Worm (Caenorhabditis elegans): ENCODE results near the gene kynu-1.

The kynu-1 gene

ce11 chrX:6097551-6097950 lies 11.6 kb downstream of the kynu-1 start, which contains the start of gene C15H9.4 (continued):
- TF ChIP-seq unc-62 (GFP tag; optimal IDR thresholded peaks at IDR 0.05 in 1 of 2) (peak in 1 of 2 experiments; percentile 90), unc-62 (tag; optimal IDR thresholded peaks at IDR 0.05) (no peak), egl-43 (GFP tag; IDR thresholded peaks at IDR 0.05) (0 out of 2 replicates have a peak, but pooled peaks have one; percentile 17), Y75B8A.6 (GFP tag; IDR thresholded peaks at IDR 0.05) (no peak), cey-2 (tag; optimal IDR thresholded peaks at IDR 0.05; ENCODE audit: borderline replicate concordance, insufficient read depth) (no peak), F44E2.7 (GFP tag; IDR thresholded peaks at IDR 0.05) (no peak), mes-2 (tag; optimal IDR thresholded peaks at IDR 0.05; ENCODE audit: poor library complexity, severe bottlenecking) (peak; percentile 71)

DNA sequence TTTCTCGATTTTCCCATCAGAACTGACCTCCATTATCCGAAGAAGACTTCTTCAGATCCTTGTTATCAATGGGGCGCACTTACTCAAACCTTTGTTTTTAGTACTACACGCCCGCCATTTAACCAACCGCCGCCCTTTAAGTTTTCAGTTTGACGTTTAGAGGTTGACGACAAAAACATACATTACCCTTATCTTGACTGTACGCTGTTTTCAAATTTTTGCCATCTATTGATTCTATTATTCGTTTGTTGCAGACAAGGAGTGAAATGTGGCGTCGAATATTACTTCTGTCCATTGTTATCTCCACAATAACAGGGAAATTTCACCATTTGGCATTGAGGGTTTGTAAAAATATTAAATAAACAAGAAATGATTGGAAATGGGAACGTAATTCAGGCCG lies 16.1 kb downstream of the kynu-1 start, which contains the start of gene C15H9.5:
Gene C15H9.5 (plus strand): TSS at position 255 of the 400 bp plus-strand sequence.
- no peak for TF ChIP-seq saeg-2 (GFP tag; IDR thresholded peaks at IDR 0.05)
- peak; percentile 33 for TF ChIP-seq nhr-28 (tag; optimal IDR thresholded peaks at IDR 0.05)
- peak; percentile 12 for TF ChIP-seq mep-1 (tag; optimal IDR thresholded peaks at IDR 0.05)
- TF ChIP-seq nhr-10 (tag; optimal IDR thresholded peaks at IDR 0.05), result no peak
- no peak for TF ChIP-seq snpc-4 (tag; optimal IDR thresholded peaks at IDR 0.05)
- no peak for TF ChIP-seq lin-39 (tag; optimal IDR thresholded peaks at IDR 0.05)
- TF ChIP-seq T26A8.4 (GFP tag; IDR thresholded peaks at IDR 0.05), result peak; percentile 48; the same call in 1 of the 2 replicates
- peak; percentile 47 for TF ChIP-seq hlh-11 (tag; optimal IDR thresholded peaks at IDR 0.05)
- TF ChIP-seq lsy-2 (tag; optimal IDR thresholded peaks at IDR 0.05), result peak in 1 of 2 experiments; percentile 27
- no peak for TF ChIP-seq R02D3.7 (tag; optimal IDR thresholded peaks at IDR 0.05)
- no peak for TF ChIP-seq skn-1 (tag; optimal IDR thresholded peaks at IDR 0.05)
- TF ChIP-seq egl-43 (GFP tag; IDR thresholded peaks at IDR 0.05), result no peak
- TF ChIP-seq lin-38 (GFP tag; IDR thresholded peaks at IDR 0.05), result peak; percentile 49
- TF ChIP-seq dve-1 (tag; optimal IDR thresholded peaks at IDR 0.05; ENCODE audit: insufficient read depth), result peak; percentile 56
- TF ChIP-seq egl-27 (tag; optimal IDR thresholded peaks at IDR 0.05), result no peak
- no peak for TF ChIP-seq ZK337.2 (GFP tag; IDR thresholded peaks at IDR 0.05)
- no peak for TF ChIP-seq hmg-1.1 (GFP tag; IDR thresholded peaks at IDR 0.05)
- no peak for TF ChIP-seq Y5F2A.4 (GFP tag; optimal IDR thresholded peaks at IDR 0.05)
- TF ChIP-seq nhr-111 (GFP tag; optimal IDR thresholded peaks at IDR 0.05), result no peak
- no peak for TF ChIP-seq hlh-30 (tag; optimal IDR thresholded peaks at IDR 0.05; ENCODE audit: insufficient read depth)
- no peak for TF ChIP-seq zfp-3 (GFP tag; conservative IDR thresholded peaks at IDR 0.05)
- TF ChIP-seq lin-15B (tag; optimal IDR thresholded peaks at IDR 0.05), result no peak
- TF ChIP-seq lin-29 (GFP tag; IDR thresholded peaks at IDR 0.05), result no peak
- TF ChIP-seq duxl-1 (tag; optimal IDR thresholded peaks at IDR 0.05; ENCODE audit: poor library complexity), result no peak
- TF ChIP-seq daf-16 (GFP tag; optimal IDR thresholded peaks at IDR 0.05), result no peak
- peak; percentile 93 for TF ChIP-seq daf-16 (tag; optimal IDR thresholded peaks at IDR 0.05)
- TF ChIP-seq nhr-76 (tag; optimal IDR thresholded peaks at IDR 0.05), result no peak
- TF ChIP-seq aha-1 (tag), result peak; percentile 43
- no peak for TF ChIP-seq daf-19 (GFP tag; conservative IDR thresholded peaks at IDR 0.05)
- TF ChIP-seq unc-62 (GFP tag; optimal IDR thresholded peaks at IDR 0.05 in 1 of 2), result no peak
- no peak for TF ChIP-seq unc-62 (tag; optimal IDR thresholded peaks at IDR 0.05)
- TF ChIP-seq pqm-1 (tag; optimal IDR thresholded peaks at IDR 0.05), result peak; percentile 38

DNA sequence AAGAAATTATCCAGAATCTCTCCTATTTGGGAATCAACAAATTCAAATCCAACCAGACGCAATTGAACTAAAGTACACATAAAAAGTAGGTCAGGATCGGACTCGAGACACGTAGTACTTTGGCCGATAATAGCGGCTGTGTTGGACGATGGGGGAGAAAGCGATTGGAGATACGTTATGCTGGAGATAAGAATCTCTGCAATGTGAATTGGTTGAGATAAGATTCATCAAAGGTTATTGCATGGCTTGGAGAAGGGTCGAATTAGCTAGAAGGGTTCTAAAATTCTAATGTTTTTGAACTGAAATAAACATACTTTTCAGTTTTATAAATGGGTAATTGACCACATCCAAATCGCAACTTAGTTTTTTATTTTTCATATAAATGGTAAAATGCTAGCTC lies 16.6 kb downstream of the kynu-1 start:
- TF ChIP-seq unc-130 (GFP tag; optimal IDR thresholded peaks at IDR 0.05), result no peak
- no peak for TF ChIP-seq lin-13 (GFP tag; optimal IDR thresholded peaks at IDR 0.05)
- TF ChIP-seq nhr-102 (tag; optimal IDR thresholded peaks at IDR 0.05), result no peak
- no peak for TF ChIP-seq dmd-8 (GFP tag; IDR thresholded peaks at IDR 0.05)
- no peak for TF ChIP-seq unc-62 (GFP tag; optimal IDR thresholded peaks at IDR 0.05 in 1 of 2)
- no peak for TF ChIP-seq unc-62 (tag; optimal IDR thresholded peaks at IDR 0.05)
- no peak for TF ChIP-seq ZK546.5 (tag; optimal IDR thresholded peaks at IDR 0.05)
- TF ChIP-seq tag-97 (GFP tag; IDR thresholded peaks at IDR 0.05), result no peak
- no peak for TF ChIP-seq zfp-3 (GFP tag; conservative IDR thresholded peaks at IDR 0.05)
- TF ChIP-seq mdt-29 (GFP tag; IDR thresholded peaks at IDR 0.05), result no peak
- no peak for TF ChIP-seq hmg-1.1 (GFP tag; IDR thresholded peaks at IDR 0.05)
- TF ChIP-seq php-3 (GFP tag; IDR thresholded peaks at IDR 0.05), result no peak
- TF ChIP-seq nhr-111 (GFP tag; optimal IDR thresholded peaks at IDR 0.05), result no peak
- TF ChIP-seq gei-8 (GFP tag; optimal IDR thresholded peaks at IDR 0.05), result no peak
- no peak for TF ChIP-seq lsy-2 (tag; optimal IDR thresholded peaks at IDR 0.05)
- TF ChIP-seq zfp-2 (tag; optimal IDR thresholded peaks at IDR 0.05), result no peak
- no peak for TF ChIP-seq mes-2 (tag; optimal IDR thresholded peaks at IDR 0.05; ENCODE audit: poor library complexity, severe bottlenecking)

Data from whole organism, L4 larva.